Worm (Caenorhabditis elegans) whole organism, late embryonic: ENCODE data around the gene Y17D7B.4.

Experiments
- Y22D7AL.16 ChIP-seq: sonication (generic microtip); optimal IDR thresholded peaks from 2 replicates; lab custom pipeline; 2016; ENCODE audit warnings: missing genetic modification characterization, missing compliant biosample characterization
- ama-1 ChIP-seq: fragments of 150-350 bp; optimal IDR thresholded peaks from 2 replicates; lab custom pipeline; 2014
- ceh-22 ChIP-seq: sonication (generic microtip); optimal IDR thresholded peaks from 2 replicates; lab custom pipeline; 2017; ENCODE audit warnings: missing biosample characterization, missing genetic modification characterization
- ceh-9 ChIP-seq: sonication (generic microtip); optimal IDR thresholded peaks from 2 replicates; lab custom pipeline; 2016; ENCODE audit warnings: mild to moderate bottlenecking, missing genetic modification characterization, inconsistent platforms, missing compliant biosample characterization
- dve-1 ChIP-seq: sonication (generic microtip); optimal IDR thresholded peaks from 2 replicates; lab custom pipeline; 2017; ENCODE audit warnings: antibody characterized with exemption, mild to moderate bottlenecking, missing genetic modification characterization, missing compliant biosample characterization
- fkh-10 ChIP-seq: fragments of 150-350 bp; optimal IDR thresholded peaks from 2 replicates; lab custom pipeline; 2014; ENCODE audit warnings: missing biosample characterization, missing genetic modification reagents, missing genetic modification characterization
- hlh-6 ChIP-seq: sonication (generic microtip); optimal IDR thresholded peaks from 2 replicates; lab custom pipeline; 2016; ENCODE audit warnings: missing genotype, missing genetic modification characterization, missing compliant biosample characterization
- lim-6 ChIP-seq: sonication (generic microtip); optimal IDR thresholded peaks from 2 replicates; lab custom pipeline; 2016; ENCODE audit warnings: missing genetic modification characterization, missing compliant biosample characterization
- nfya-1 ChIP-seq: sonication (generic microtip); optimal IDR thresholded peaks from 2 replicates; lab custom pipeline; 2017; ENCODE audit warnings: missing genetic modification characterization, mild to moderate bottlenecking, missing compliant biosample characterization, antibody characterized with exemption, moderate library complexity
- nhr-232 ChIP-seq: sonication (generic microtip); optimal IDR thresholded peaks from 2 replicates; lab custom pipeline; 2016; ENCODE audit warnings: missing genetic modification characterization, missing compliant biosample characterization
- pqm-1 ChIP-seq: sonication (generic microtip); optimal IDR thresholded peaks from 2 replicates; lab custom pipeline; 2016; ENCODE audit warnings: missing genetic modification characterization, missing compliant biosample characterization
- sox-2 ChIP-seq: fragments of 200-800 bp; sonication (Bioruptor generic); IDR thresholded peaks from 2 replicates; pipeline ENCODE4 v1.3.6; 2022; ENCODE audit warnings: missing genetic modification reagents, missing genetic modification characterization, missing compliant biosample characterization
- sox-4 ChIP-seq: sonication (generic microtip); optimal IDR thresholded peaks from 2 replicates; lab custom pipeline; 2017; ENCODE audit warnings: mild to moderate bottlenecking, missing genetic modification characterization, inconsistent platforms, missing compliant biosample characterization

DNA sequence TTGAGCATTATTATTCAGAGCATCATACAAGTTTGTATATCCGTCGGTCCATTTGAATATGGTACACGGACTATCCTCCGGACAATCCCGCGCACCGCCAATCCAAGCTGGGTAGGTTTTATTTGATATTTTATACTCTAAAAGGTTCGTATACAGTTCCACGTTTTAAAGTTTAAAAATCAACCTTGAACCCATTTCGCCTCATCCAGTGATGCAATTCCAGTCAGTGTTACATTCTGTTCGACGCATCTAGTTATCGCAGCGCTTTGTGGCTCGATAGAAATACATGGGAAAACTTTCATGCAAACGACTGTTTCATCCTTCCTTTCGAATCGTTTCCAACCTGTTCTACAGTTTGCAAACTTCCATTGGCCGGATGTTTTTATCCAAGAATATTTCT lies 6.6 kb downstream of the Y17D7B.4 start:
- TF ChIP-seq sox-2 (GFP tag; lab: Robert Waterston, UW) (no peak), Y22D7AL.16 (tag; lab: Kevin White, UChicago) (no peak), hlh-6 (tag; lab: Kevin White, UChicago) (no peak), lim-6 (tag; lab: Kevin White, UChicago) (no peak), nhr-232 (tag; lab: Kevin White, UChicago) (no peak), fkh-10 (GFP tag; lab: Kevin White, UChicago) (no peak), ceh-9 (no peak), sox-4 (tag; lab: Kevin White, UChicago) (no peak), dve-1 (tag; lab: Kevin White, UChicago) (no peak), nfya-1 (tag; lab: Kevin White, UChicago) (no peak), pqm-1 (tag; lab: Kevin White, UChicago) (no peak), ceh-22 (tag; lab: Kevin White, UChicago) (no peak), ama-1 (lab: Kevin White, UChicago) (no peak)
